Fruit fly (Drosophila melanogaster): ENCODE results near the gene Nepl4.

dm6 chr2L:6356134-6356533 lies 11.5 kb upstream of the Nepl4 start:
- TF ChIP-seq cyc (GFP tag; optimal IDR thresholded peaks at IDR 0.05) (no peak), Sox102F (GFP tag; optimal IDR thresholded peaks at IDR 0.05) (no peak), CG16779 (tag; optimal IDR thresholded peaks at IDR 0.05) (no peak), Blimp-1 (GFP tag; optimal IDR thresholded peaks at IDR 0.05) (no peak)
